Worm (Caenorhabditis elegans): ENCODE measurements around the gene faah-5.

faah-5 gene

ce11 chrIII:11935032-11935947, 44.1 kb upstream of the faah-5 start:
- TF ChIP-seq unc-62 (GFP tag; optimal IDR thresholded peaks at IDR 0.05) (peak; percentile 85), ham-2 (GFP tag; optimal IDR thresholded peaks at IDR 0.05) (no peak), hlh-1 (tag; optimal IDR thresholded peaks at IDR 0.05) (peak; percentile 99), ces-1 (GFP tag; optimal IDR thresholded peaks at IDR 0.05) (peak; percentile 14), lsy-2 (tag; optimal IDR thresholded peaks at IDR 0.05) (no peak)

- TF ChIP-seq drap-1 (GFP tag; optimal IDR thresholded peaks at IDR 0.05): no peak
- no peak for TF ChIP-seq unc-39 (tag; optimal IDR thresholded peaks at IDR 0.05)
- TF ChIP-seq lin-13 (tag; optimal IDR thresholded peaks at IDR 0.05): no peak
- TF ChIP-seq pha-4 (tag; optimal IDR thresholded peaks at IDR 0.05): no peak
- no peak for TF ChIP-seq unc-62 (GFP tag; optimal IDR thresholded peaks at IDR 0.05)
- no peak for TF ChIP-seq M03D4.4 (tag; optimal IDR thresholded peaks at IDR 0.05)
- no peak for TF ChIP-seq mep-1 (tag; optimal IDR thresholded peaks at IDR 0.05)
- TF ChIP-seq tbx-8 (GFP tag; optimal IDR thresholded peaks at IDR 0.05): no peak
Measured at ce11 chrIII:11933539-11933938, 42.3 kb upstream of the faah-5 start, which contains the start of gene dolk-1. TSS of gene dolk-1 (minus strand) at chrIII:11933639.

- TF ChIP-seq zip-8 (tag; optimal IDR thresholded peaks at IDR 0.05): no peak
- no peak for TF ChIP-seq pha-4 (tag; optimal IDR thresholded peaks at IDR 0.05)
- TF ChIP-seq cnd-1 (tag; optimal IDR thresholded peaks at IDR 0.05): no peak
- peak; percentile 20 for TF ChIP-seq sptf-1 (tag; optimal IDR thresholded peaks at IDR 0.05)
- no peak for TF ChIP-seq bed-3 (GFP tag; optimal IDR thresholded peaks at IDR 0.05)
Measured at ce11 chrIII:11931960-11932359, 40.7 kb upstream of the faah-5 start.

ce11 chrIII:11930899-11931298, 39.7 kb upstream of the faah-5 start:
- no peak for TF ChIP-seq snpc-4 (tag; optimal IDR thresholded peaks at IDR 0.05)
- TF ChIP-seq ztf-11 (tag; optimal IDR thresholded peaks at IDR 0.05): no peak
- no peak for TF ChIP-seq mab-5 (tag; optimal IDR thresholded peaks at IDR 0.05)
- TF ChIP-seq sptf-1 (tag; optimal IDR thresholded peaks at IDR 0.05): no peak
- TF ChIP-seq nhr-237 (tag; optimal IDR thresholded peaks at IDR 0.05): no peak
- TF ChIP-seq nhr-28 (tag; optimal IDR thresholded peaks at IDR 0.05): no peak
- TF ChIP-seq zip-8 (tag; optimal IDR thresholded peaks at IDR 0.05): no peak
- TF ChIP-seq ham-2 (GFP tag; optimal IDR thresholded peaks at IDR 0.05): no peak
- TF ChIP-seq hlh-1 (tag; optimal IDR thresholded peaks at IDR 0.05): no peak
- TF ChIP-seq ceh-83 (GFP tag; optimal IDR thresholded peaks at IDR 0.05): no peak
- no peak for TF ChIP-seq lsy-2 (tag; optimal IDR thresholded peaks at IDR 0.05)
- no peak for TF ChIP-seq elt-3 (tag; optimal IDR thresholded peaks at IDR 0.05)
- no peak for TF ChIP-seq nhr-12 (tag; optimal IDR thresholded peaks at IDR 0.05)
- TF ChIP-seq mls-2 (tag; optimal IDR thresholded peaks at IDR 0.05): no peak
- TF ChIP-seq sem-2 (GFP tag; optimal IDR thresholded peaks at IDR 0.05): no peak
- TF ChIP-seq pha-4 (tag; optimal IDR thresholded peaks at IDR 0.05): no peak

- TF ChIP-seq unc-39 (tag; optimal IDR thresholded peaks at IDR 0.05) (no peak), hlh-1 (tag; optimal IDR thresholded peaks at IDR 0.05) (no peak), tbx-8 (GFP tag; optimal IDR thresholded peaks at IDR 0.05) (no peak), nhr-28 (tag; optimal IDR thresholded peaks at IDR 0.05) (no peak), drap-1 (GFP tag; optimal IDR thresholded peaks at IDR 0.05) (no peak), ztf-11 (tag; optimal IDR thresholded peaks at IDR 0.05) (no peak), nhr-2 (tag; optimal IDR thresholded peaks at IDR 0.05) (no peak), snpc-4 (tag; optimal IDR thresholded peaks at IDR 0.05) (no peak)
Measured at ce11 chrIII:11923586-11923985, 32.4 kb upstream of the faah-5 start, which contains the start of gene nft-1. TSS of gene nft-1 (plus strand) at chrIII:11923886.

- TF ChIP-seq elt-3 (tag; optimal IDR thresholded peaks at IDR 0.05): no peak
- no peak for TF ChIP-seq drap-1 (GFP tag; optimal IDR thresholded peaks at IDR 0.05)
- no peak for TF ChIP-seq lin-32 (GFP tag; optimal IDR thresholded peaks at IDR 0.05)
- no peak for TF ChIP-seq hlh-1 (tag; optimal IDR thresholded peaks at IDR 0.05)
- TF ChIP-seq mab-5 (tag; optimal IDR thresholded peaks at IDR 0.05): no peak
- no peak for TF ChIP-seq ceh-39 (tag; optimal IDR thresholded peaks at IDR 0.05)
- TF ChIP-seq nhr-76 (tag; optimal IDR thresholded peaks at IDR 0.05): no peak
- no peak for TF ChIP-seq lin-13 (tag; optimal IDR thresholded peaks at IDR 0.05)
- no peak for TF ChIP-seq zip-8 (tag; optimal IDR thresholded peaks at IDR 0.05)
- no peak for TF ChIP-seq mls-2 (tag; optimal IDR thresholded peaks at IDR 0.05)
- no peak for TF ChIP-seq elt-1 (tag; optimal IDR thresholded peaks at IDR 0.05; ENCODE audit: borderline replicate concordance, insufficient read depth)
- no peak for TF ChIP-seq pha-4 (tag; optimal IDR thresholded peaks at IDR 0.05)
- TF ChIP-seq nhr-237 (tag; optimal IDR thresholded peaks at IDR 0.05): no peak
- no peak for TF ChIP-seq nhr-2 (tag; optimal IDR thresholded peaks at IDR 0.05)
- no peak for TF ChIP-seq nhr-28 (tag; optimal IDR thresholded peaks at IDR 0.05)
- no peak for TF ChIP-seq sptf-1 (tag; optimal IDR thresholded peaks at IDR 0.05)
- TF ChIP-seq mep-1 (tag; optimal IDR thresholded peaks at IDR 0.05): no peak
- no peak for TF ChIP-seq unc-120 (tag; optimal IDR thresholded peaks at IDR 0.05; ENCODE audit: poor library complexity, severe bottlenecking)
Measured at ce11 chrIII:11921658-11922098, 30.4 kb upstream of the faah-5 start, which contains the start of gene Y56A3A.22. TSS of gene Y56A3A.22 (plus strand) at chrIII:11921692.

Data from whole organism, mixed stage, embryonic.